Worm (Caenorhabditis elegans) whole organism, L4 larva: Measurements from ENCODE around the gene lido-4.

Experiments used
- F10B5.3 ChIP-seq: sonication (generic microtip); optimal IDR thresholded peaks from 2 replicates; lab custom pipeline; 2016; ENCODE audit warnings: mild to moderate bottlenecking, missing genetic modification characterization, missing compliant biosample characterization
- F37D6.2 ChIP-seq: sonication (generic microtip); optimal IDR thresholded peaks from 2 replicates; lab custom pipeline; 2016; ENCODE audit warnings: mild to moderate bottlenecking, missing genetic modification characterization, missing compliant biosample characterization
- F44E2.7 ChIP-seq: fragments of 200-800 bp; sonication (Bioruptor generic); IDR thresholded peaks from 2 replicates; pipeline ENCODE4 v2.1.2; 2022; ENCODE audit warnings: missing genetic modification characterization, missing compliant biosample characterization
- R02D3.7 ChIP-seq: fragments of 150-350 bp; sonication (generic microtip); optimal IDR thresholded peaks from 3 replicates; lab custom pipeline; 2014; ENCODE audit warnings: missing biosample characterization, missing genetic modification characterization
- Y75B8A.6 ChIP-seq: fragments of 200-800 bp; sonication (Bioruptor generic); IDR thresholded peaks from 2 replicates; pipeline ENCODE4 v1.3.6; 2022; ENCODE audit warnings: missing genetic modification reagents, missing genetic modification characterization, missing compliant biosample characterization
- aha-1 ChIP-seq: fragments of 150-350 bp; peaks from one replicate; lab custom pipeline; 2014; ENCODE audit warnings: missing biosample characterization, missing genetic modification characterization
- attf-4 ChIP-seq: sonication (generic microtip); optimal IDR thresholded peaks from 3 replicates; lab custom pipeline; 2017; ENCODE audit warnings: missing biosample characterization, missing genetic modification characterization
- ceh-62 ChIP-seq: sonication (generic microtip); optimal IDR thresholded peaks from 2 replicates; lab custom pipeline; 2017; ENCODE audit warnings: missing biosample characterization, missing genetic modification characterization
- ctbp-1 ChIP-seq: fragments of 200-800 bp; sonication (Bioruptor generic); IDR thresholded peaks from 2 replicates; pipeline ENCODE4 v1.3.6; 2022; ENCODE audit warnings: missing genetic modification reagents, missing genetic modification characterization, missing compliant biosample characterization
- daf-12 ChIP-seq: fragments of 150-350 bp; optimal IDR thresholded peaks from 2 replicates; lab custom pipeline; 2014; ENCODE audit warnings: missing biosample characterization, missing genetic modification reagents, missing genetic modification characterization
- daf-16 ChIP-seq, 3 experiments: sonication (generic microtip); optimal IDR thresholded peaks; 2 replicates each; lab custom pipeline; 2016 to 2017; ENCODE audit warnings: missing genetic modification characterization in 3 of 3, missing genetic modification reagents in 3 of 3, mild to moderate bottlenecking in 2 of 3, missing compliant biosample characterization in 2 of 3, missing biosample characterization in 1 of 3, moderate library complexity in 1 of 3
- daf-19 ChIP-seq: fragments of 200-800 bp; sonication (Bioruptor generic); conservative IDR thresholded peaks from 2 replicates; pipeline ENCODE4 v1.3.6; 2022; ENCODE audit warnings: missing genetic modification characterization, missing compliant biosample characterization
- dmd-9 ChIP-seq: fragments of 200-800 bp; sonication (Bioruptor generic); IDR thresholded peaks from 2 replicates; pipeline ENCODE4 v1.3.6; 2022; ENCODE audit warnings: missing genetic modification reagents, missing genetic modification characterization, missing compliant biosample characterization
- dpl-1 ChIP-seq: fragments of 150-350 bp; optimal IDR thresholded peaks from 2 replicates; lab custom pipeline; 2014; ENCODE audit warnings: missing biosample characterization, missing genetic modification reagents, missing genetic modification characterization
- dve-1 ChIP-seq: sonication (generic microtip); optimal IDR thresholded peaks from 2 replicates; lab custom pipeline; 2017; ENCODE audit warnings: antibody characterized with exemption, mild to moderate bottlenecking, missing genetic modification characterization, missing compliant biosample characterization; ENCODE audit not compliant: insufficient read depth
- egl-43 ChIP-seq: fragments of 200-800 bp; sonication (Bioruptor generic); IDR thresholded peaks from 2 replicates; pipeline ENCODE4 v1.3.6; 2022; ENCODE audit warnings: missing genetic modification reagents, missing genetic modification characterization, missing compliant biosample characterization
- hif-1 ChIP-seq, 2 experiments: sonication (generic microtip); optimal IDR thresholded peaks; 2 replicates each; lab custom pipeline; 2016 to 2017; ENCODE audit warnings: missing compliant biosample characterization in 2 of 2, missing genetic modification characterization in 2 of 2, missing genetic modification reagents in 2 of 2, missing genotype in 2 of 2, mild to moderate bottlenecking in 1 of 2
- hlh-11 ChIP-seq: fragments of 200-800 bp; sonication (Bioruptor generic); optimal IDR thresholded peaks from 2 replicates; lab custom pipeline; 2018; ENCODE audit warnings: mild to moderate bottlenecking, missing genetic modification characterization, missing compliant biosample characterization
- hmg-1.1 ChIP-seq: fragments of 200-800 bp; sonication (Bioruptor generic); IDR thresholded peaks from 2 replicates; pipeline ENCODE4 v1.3.6; 2022; ENCODE audit warnings: missing genetic modification reagents, missing genetic modification characterization, missing compliant biosample characterization
- jun-1 ChIP-seq: fragments of 150-350 bp; optimal IDR thresholded peaks from 2 replicates; lab custom pipeline; 2014; ENCODE audit warnings: missing biosample characterization, missing genetic modification reagents, missing genetic modification characterization
- lin-13 ChIP-seq: fragments of 150-350 bp; optimal IDR thresholded peaks from 2 replicates; lab custom pipeline; 2014; ENCODE audit warnings: missing biosample characterization, missing genetic modification reagents, missing genetic modification characterization
- lin-39 ChIP-seq: fragments of 150-350 bp; optimal IDR thresholded peaks from 2 replicates; lab custom pipeline; 2014; ENCODE audit warnings: missing biosample characterization, missing genetic modification reagents, missing genetic modification characterization
- madf-5 ChIP-seq, 2 experiments: fragments of 200-800 bp; sonication (Bioruptor generic); IDR thresholded peaks; 2 replicates each; pipeline ENCODE4 v1.3.6; 2022; ENCODE audit warnings: missing compliant biosample characterization in 2 of 2, missing genetic modification characterization in 2 of 2
- mep-1 ChIP-seq: fragments of 150-350 bp; sonication (generic microtip); optimal IDR thresholded peaks from 3 replicates; lab custom pipeline; 2014; ENCODE audit warnings: missing biosample characterization, missing genetic modification characterization
- nhr-111 ChIP-seq: fragments of 200-800 bp; sonication (Bioruptor generic); optimal IDR thresholded peaks from 2 replicates; lab custom pipeline; 2018; ENCODE audit warnings: mild to moderate bottlenecking, missing genetic modification characterization, missing compliant biosample characterization
- nhr-237 ChIP-seq: sonication (generic microtip); optimal IDR thresholded peaks from 2 replicates; lab custom pipeline; 2017; ENCODE audit warnings: missing biosample characterization, missing genetic modification characterization
- nhr-28 ChIP-seq: fragments of 150-350 bp; optimal IDR thresholded peaks from 2 replicates; lab custom pipeline; 2014; ENCODE audit warnings: missing biosample characterization, missing genetic modification characterization
- nhr-48 ChIP-seq: sonication (generic microtip); optimal IDR thresholded peaks from 2 replicates; lab custom pipeline; 2016; ENCODE audit warnings: mild to moderate bottlenecking, missing genetic modification characterization, missing compliant biosample characterization
- nhr-6 ChIP-seq: fragments of 150-350 bp; optimal IDR thresholded peaks from 2 replicates; lab custom pipeline; 2014; ENCODE audit warnings: missing biosample characterization, missing genetic modification characterization
- nhr-76 ChIP-seq: fragments of 150-350 bp; optimal IDR thresholded peaks from 2 replicates; lab custom pipeline; 2014; ENCODE audit warnings: missing biosample characterization, missing genetic modification characterization
- php-3 ChIP-seq: fragments of 200-800 bp; sonication (Bioruptor generic); IDR thresholded peaks from 2 replicates; pipeline ENCODE4 v1.3.6; 2022; ENCODE audit warnings: missing genetic modification reagents, missing genetic modification characterization, missing compliant biosample characterization
- pqm-1 ChIP-seq: sonication (generic microtip); optimal IDR thresholded peaks from 2 replicates; lab custom pipeline; 2017; ENCODE audit warnings: missing biosample characterization, missing genetic modification characterization
- rbr-2 ChIP-seq: sonication (generic microtip); optimal IDR thresholded peaks from 2 replicates; lab custom pipeline; 2016; ENCODE audit warnings: missing genotype, missing genetic modification characterization, missing compliant biosample characterization
- saeg-2 ChIP-seq: fragments of 200-800 bp; sonication (Bioruptor generic); IDR thresholded peaks from 2 replicates; pipeline ENCODE4 v1.3.6; 2022; ENCODE audit warnings: missing genetic modification reagents, missing genetic modification characterization, missing compliant biosample characterization
- snpc-4 ChIP-seq: fragments of 150-350 bp; optimal IDR thresholded peaks from 2 replicates; lab custom pipeline; 2014; ENCODE audit warnings: missing biosample characterization, missing genetic modification characterization
- spr-3 ChIP-seq: fragments of 200-800 bp; sonication (Bioruptor generic); optimal IDR thresholded peaks from 2 replicates; lab custom pipeline; 2018; ENCODE audit warnings: mild to moderate bottlenecking, missing genetic modification characterization, missing compliant biosample characterization
- tag-97 ChIP-seq: fragments of 200-800 bp; sonication (Bioruptor generic); IDR thresholded peaks from 2 replicates; pipeline ENCODE4 v1.3.6; 2022; ENCODE audit warnings: missing genetic modification characterization, missing compliant biosample characterization
- tra-1 ChIP-seq: fragments of 200-800 bp; sonication (Bioruptor generic); IDR thresholded peaks from 2 replicates; pipeline ENCODE4 v1.3.6; 2022; ENCODE audit warnings: missing genetic modification reagents, missing genetic modification characterization, missing compliant biosample characterization
- unc-39 ChIP-seq: sonication (generic microtip); optimal IDR thresholded peaks from 2 replicates; lab custom pipeline; 2017; ENCODE audit warnings: missing biosample characterization, missing genetic modification characterization
- vab-7 ChIP-seq: fragments of 200-800 bp; sonication (Bioruptor generic); IDR thresholded peaks from 2 replicates; pipeline ENCODE4 v1.3.6; 2022; ENCODE audit warnings: missing genetic modification reagents, missing genetic modification characterization, missing compliant biosample characterization
- zag-1 ChIP-seq: fragments of 150-350 bp; optimal IDR thresholded peaks from 2 replicates; lab custom pipeline; 2014; ENCODE audit warnings: missing biosample characterization, missing genetic modification characterization
- zip-11 ChIP-seq: fragments of 200-800 bp; sonication (Bioruptor generic); IDR thresholded peaks from 2 replicates; pipeline ENCODE4 v1.3.6; 2022; ENCODE audit warnings: missing genetic modification characterization, missing compliant biosample characterization
- ztf-11 ChIP-seq: fragments of 150-350 bp; optimal IDR thresholded peaks from 2 replicates; lab custom pipeline; 2014; ENCODE audit warnings: missing biosample characterization, missing genetic modification characterization
- ztf-7 ChIP-seq: fragments of 150-350 bp; optimal IDR thresholded peaks from 2 replicates; lab custom pipeline; 2014; ENCODE audit warnings: missing biosample characterization, missing genetic modification characterization

Gene lido-4

ce11 chrX:17151160-17151711 is 43.7 kb upstream of the lido-4 start, which contains the start of gene mdt-1.2 (continued):
- no peak for TF ChIP-seq daf-16 (GFP tag; optimal IDR thresholded peaks at IDR 0.05; lab: Kevin White, UChicago)
- TF ChIP-seq daf-16 (tag; optimal IDR thresholded peaks at IDR 0.05; lab: Kevin White, UChicago): peak; percentile 69
- no peak for TF ChIP-seq R02D3.7
- TF ChIP-seq nhr-237 (tag; lab: Kevin White, UChicago): no peak
- TF ChIP-seq F37D6.2: peak; percentile 18
- peak; percentile 86 for TF ChIP-seq hmg-1.1 (GFP tag; lab: Robert Waterston, UW)
- TF ChIP-seq nhr-48 (tag; lab: Kevin White, UChicago): peak; percentile 8
- TF ChIP-seq unc-39 (tag; lab: Kevin White, UChicago): no peak
- TF ChIP-seq rbr-2 (tag; lab: Kevin White, UChicago): peak; percentile 71
- no peak for TF ChIP-seq madf-5 (GFP tag; IDR thresholded peaks at IDR 0.05; lab: Robert Waterston, UW)
- no peak for TF ChIP-seq ctbp-1
- TF ChIP-seq zip-11 (GFP tag; lab: Robert Waterston, UW): no peak
- no peak for TF ChIP-seq nhr-111 (GFP tag; lab: Kevin White, UChicago)
- no peak for TF ChIP-seq ztf-7
- no peak for TF ChIP-seq egl-43
- TF ChIP-seq nhr-76: no peak
- no peak for TF ChIP-seq pqm-1 (tag; lab: Kevin White, UChicago)
- TF ChIP-seq lin-39 (tag; lab: Kevin White, UChicago): no peak
- no peak for TF ChIP-seq zag-1 (tag; lab: Kevin White, UChicago)
- 0 out of 2 replicates have a peak, but pooled peaks have one; percentile 7 for TF ChIP-seq dmd-9 (GFP tag; lab: Robert Waterston, UW)
- TF ChIP-seq snpc-4: no peak
- no peak for TF ChIP-seq daf-12
- TF ChIP-seq hlh-11: peak; percentile 75
- TF ChIP-seq tra-1: no peak
- peak; percentile 66 for TF ChIP-seq nhr-28 (tag; lab: Kevin White, UChicago)
- no peak for TF ChIP-seq vab-7
- no peak for TF ChIP-seq ztf-11 (tag; lab: Kevin White, UChicago)
- no peak for TF ChIP-seq saeg-2 (GFP tag; lab: Robert Waterston, UW)
- TF ChIP-seq jun-1 (tag; lab: Kevin White, UChicago): peak; percentile 25
- TF ChIP-seq daf-19 (GFP tag; lab: Robert Waterston, UW): no peak
- peak; percentile 87 for TF ChIP-seq dve-1 (tag; lab: Kevin White, UChicago)
- no peak for TF ChIP-seq spr-3 (GFP tag; lab: Kevin White, UChicago)
- peak; percentile 66 for TF ChIP-seq dpl-1 (GFP tag; lab: Kevin White, UChicago)
- no peak for TF ChIP-seq F44E2.7 (GFP tag; lab: Robert Waterston, UW)
- TF ChIP-seq Y75B8A.6 (GFP tag; lab: Robert Waterston, UW): no peak
- no peak for TF ChIP-seq php-3 (GFP tag; lab: Robert Waterston, UW)
- peak; percentile 63 for TF ChIP-seq nhr-6
- no peak for TF ChIP-seq F10B5.3
- TF ChIP-seq hif-1 (tag; optimal IDR thresholded peaks at IDR 0.05; lab: Kevin White, UChicago): peak in 1 of 2 experiments; percentile 31
- TF ChIP-seq attf-4: no peak
- peak; percentile 86 for TF ChIP-seq mep-1 (tag; lab: Kevin White, UChicago)
- peak; percentile 1 for TF ChIP-seq lin-13

- TF ChIP-seq hmg-1.1 (GFP tag; lab: Robert Waterston, UW): 0 out of 2 replicates have a peak, but pooled peaks have one; percentile 37
- no peak for TF ChIP-seq tag-97 (GFP tag; lab: Robert Waterston, UW)
- no peak for TF ChIP-seq ceh-62 (tag; lab: Kevin White, UChicago)
- TF ChIP-seq F44E2.7 (GFP tag; lab: Robert Waterston, UW): no peak
- peak; percentile 65 for TF ChIP-seq aha-1
Measured at ce11 chrX:17149877-17150490, 42.4 kb upstream of the lido-4 start, which contains the start of gene T23C6.4. TSS of gene T23C6.4 (minus strand) at chrX:17149927.
